Worm (Caenorhabditis elegans) whole organism, mixed stage, embryonic: ENCODE measurements around the gene C04E12.4.

Source experiments
- M03D4.4 ChIP-seq: sonication (generic microtip); optimal IDR thresholded peaks from 2 replicates; lab custom pipeline; 2017; ENCODE audit warnings: mild to moderate bottlenecking, missing genetic modification characterization, missing compliant biosample characterization
- lin-32 ChIP-seq: fragments of 200-800 bp; sonication (Bioruptor generic); optimal IDR thresholded peaks from 2 replicates; lab custom pipeline; 2018; ENCODE audit warnings: mild to moderate bottlenecking, missing genetic modification characterization, missing compliant biosample characterization
- lsy-2 ChIP-seq: fragments of 150-350 bp; optimal IDR thresholded peaks from 2 replicates; lab custom pipeline; 2014; ENCODE audit warnings: missing biosample characterization, missing genetic modification characterization
- pha-4 ChIP-seq: fragments of 150-350 bp; optimal IDR thresholded peaks from 2 replicates; lab custom pipeline; 2018; ENCODE audit warnings: missing biosample characterization, missing genetic modification reagents, missing genetic modification characterization
- unc-39 ChIP-seq: fragments of 150-350 bp; optimal IDR thresholded peaks from 2 replicates; lab custom pipeline; 2014; ENCODE audit warnings: missing biosample characterization, missing genetic modification characterization

DNA sequence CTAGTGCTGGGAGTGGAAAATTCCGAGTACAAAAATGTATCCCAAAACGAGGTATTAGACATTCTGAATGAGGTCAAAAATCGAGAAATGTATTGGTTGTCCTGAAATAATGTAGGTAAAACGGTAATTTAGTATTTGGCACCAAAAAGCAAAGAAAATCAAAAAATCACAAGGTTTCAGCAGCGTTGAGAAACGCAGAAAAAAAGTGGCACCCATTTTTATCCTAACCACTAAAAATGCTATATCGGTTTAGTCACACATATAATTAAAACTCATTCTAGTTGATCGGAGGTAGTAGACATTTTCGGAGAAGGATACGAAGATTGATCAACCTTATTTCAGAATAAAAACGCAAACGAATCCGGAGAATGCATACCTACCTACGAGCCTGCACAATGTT lies 10.1 kb downstream of the C04E12.4 start, which contains the start of gene srx-121:
- TF ChIP-seq M03D4.4: no peak
- no peak for TF ChIP-seq lin-32
- no peak for TF ChIP-seq unc-39
- TF ChIP-seq pha-4 (tag; lab: Kevin White, UChicago): no peak
- TF ChIP-seq lsy-2 (tag; lab: Kevin White, UChicago): no peak
